Worm (Caenorhabditis elegans): ENCODE data around the gene T19C3.3.

The T19C3.3 gene

ce11 chrIII:614447-614846, at the start of gene T19C3.3:
T19C3.3 (minus strand) TSS chrIII:614547.
- TF ChIP-seq pes-1 (GFP tag; IDR thresholded peaks at IDR 0.05) (no peak), ama-1 (optimal IDR thresholded peaks at IDR 0.05) (no peak), hmg-4 (GFP tag; optimal IDR thresholded peaks at IDR 0.05) (no peak), hmbx-1 (tag; optimal IDR thresholded peaks at IDR 0.05) (no peak), aly-1 (tag; optimal IDR thresholded peaks at IDR 0.05) (no peak), tbx-11 (GFP tag; IDR thresholded peaks at IDR 0.05) (no peak), hnd-1 (tag; optimal IDR thresholded peaks at IDR 0.05) (no peak), tbx-37 (GFP tag; conservative IDR thresholded peaks at IDR 0.05) (no peak), B0310.2 (tag; optimal IDR thresholded peaks at IDR 0.05) (no peak), ceh-36 (tag; optimal IDR thresholded peaks at IDR 0.05) (no peak), sea-1 (GFP tag; conservative IDR thresholded peaks at IDR 0.05) (no peak), flt-1 (GFP tag; IDR thresholded peaks at IDR 0.05) (no peak), F13C5.2 (tag; optimal IDR thresholded peaks at IDR 0.05) (no peak), scrt-1 (GFP tag; IDR thresholded peaks at IDR 0.05) (no peak)

DNA sequence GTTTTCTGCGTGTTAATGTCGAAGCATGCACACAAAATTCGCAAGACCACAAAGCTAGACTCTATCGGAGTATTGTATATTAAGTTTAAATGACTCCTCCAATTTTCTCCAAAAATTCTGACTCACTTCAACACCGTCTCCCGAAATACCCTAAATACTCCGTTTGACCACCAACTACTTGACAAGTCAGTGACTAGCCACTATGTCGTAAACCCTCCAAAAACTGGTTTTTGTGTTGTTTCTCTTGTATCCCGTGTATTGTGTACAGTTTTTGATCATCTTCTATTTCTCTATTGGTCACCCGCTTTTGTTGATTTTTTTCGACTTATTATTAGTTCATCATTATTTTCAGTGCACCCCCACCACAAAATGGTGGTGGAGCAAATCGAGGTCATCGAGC, 44.0 kb upstream of the T19C3.3 start, which contains the start of gene C09F5.1:
C09F5.1 (plus strand) TSS at position 353 of the 400 bp plus-strand sequence.
- TF ChIP-seq pes-1 (GFP tag; IDR thresholded peaks at IDR 0.05), result no peak
- TF ChIP-seq ama-1 (optimal IDR thresholded peaks at IDR 0.05), result no peak
- TF ChIP-seq hmg-4 (GFP tag; optimal IDR thresholded peaks at IDR 0.05), result no peak
- TF ChIP-seq aly-1 (tag; optimal IDR thresholded peaks at IDR 0.05), result no peak
- no peak for TF ChIP-seq ets-7 (tag; optimal IDR thresholded peaks at IDR 0.05)
- no peak for TF ChIP-seq hmbx-1 (tag; optimal IDR thresholded peaks at IDR 0.05)
- no peak for TF ChIP-seq tra-4 (tag; optimal IDR thresholded peaks at IDR 0.05)
- TF ChIP-seq ceh-36 (tag; optimal IDR thresholded peaks at IDR 0.05), result no peak
- TF ChIP-seq tbx-11 (GFP tag; IDR thresholded peaks at IDR 0.05), result no peak
- no peak for TF ChIP-seq sea-1 (GFP tag; conservative IDR thresholded peaks at IDR 0.05)
- no peak for TF ChIP-seq tbx-37 (GFP tag; conservative IDR thresholded peaks at IDR 0.05)
- TF ChIP-seq scrt-1 (GFP tag; IDR thresholded peaks at IDR 0.05), result no peak
- no peak for TF ChIP-seq F13C5.2 (tag; optimal IDR thresholded peaks at IDR 0.05)
- TF ChIP-seq ceh-13 (GFP tag; optimal IDR thresholded peaks at IDR 0.05), result no peak
- no peak for TF ChIP-seq hnd-1 (tag; optimal IDR thresholded peaks at IDR 0.05)
- no peak for TF ChIP-seq flt-1 (GFP tag; IDR thresholded peaks at IDR 0.05)
- no peak for TF ChIP-seq B0310.2 (tag; optimal IDR thresholded peaks at IDR 0.05)

DNA sequence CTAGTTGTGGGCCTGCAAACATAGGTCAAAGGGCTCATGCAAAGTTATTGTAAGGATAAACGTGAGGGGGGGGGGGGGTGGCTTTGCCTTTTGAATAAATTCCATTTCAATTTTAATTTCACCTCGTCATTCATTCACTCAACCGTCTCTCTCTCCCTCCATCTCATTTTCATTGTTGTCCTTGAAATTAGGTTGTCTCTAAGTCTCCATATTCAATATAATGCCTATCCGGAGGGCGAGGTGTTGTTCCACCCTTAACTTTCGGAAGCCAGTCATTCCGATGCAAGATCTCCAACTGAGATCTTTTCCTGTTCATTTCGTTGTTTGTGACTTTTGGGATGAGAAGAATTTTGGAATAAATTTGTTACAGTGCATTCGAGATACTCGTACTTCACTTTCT, 42.9 kb upstream of the T19C3.3 start:
- TF ChIP-seq scrt-1 (GFP tag; IDR thresholded peaks at IDR 0.05), result no peak
- no peak for TF ChIP-seq tra-4 (tag; optimal IDR thresholded peaks at IDR 0.05)
- TF ChIP-seq ceh-36 (tag; optimal IDR thresholded peaks at IDR 0.05), result peak; percentile 20

DNA sequence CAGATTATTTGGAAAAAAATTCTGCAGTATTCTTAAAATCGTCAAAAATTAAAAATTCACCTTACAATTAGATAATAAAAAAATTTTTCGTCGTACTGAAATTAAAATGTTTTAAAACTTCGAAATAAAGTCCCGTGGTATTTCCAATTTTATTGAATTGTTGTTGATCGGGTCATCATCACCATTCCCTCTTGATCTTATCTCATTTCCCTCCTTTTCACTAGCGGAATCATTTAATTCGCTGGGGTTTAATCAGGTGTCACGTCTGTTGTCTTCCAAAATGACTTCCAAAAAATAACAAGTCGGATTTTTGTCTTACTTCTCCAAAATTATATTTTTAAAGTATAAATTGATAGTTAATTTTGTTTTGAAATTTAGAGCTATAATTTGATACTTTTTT, 42.3 kb upstream of the T19C3.3 start:
- TF ChIP-seq scrt-1 (GFP tag; IDR thresholded peaks at IDR 0.05), result no peak
- no peak for TF ChIP-seq hmg-4 (GFP tag; optimal IDR thresholded peaks at IDR 0.05)
- TF ChIP-seq ama-1 (optimal IDR thresholded peaks at IDR 0.05), result no peak
- no peak for TF ChIP-seq tbx-37 (GFP tag; conservative IDR thresholded peaks at IDR 0.05)
- no peak for TF ChIP-seq pes-1 (GFP tag; IDR thresholded peaks at IDR 0.05)
- TF ChIP-seq tra-4 (tag; optimal IDR thresholded peaks at IDR 0.05), result no peak

DNA sequence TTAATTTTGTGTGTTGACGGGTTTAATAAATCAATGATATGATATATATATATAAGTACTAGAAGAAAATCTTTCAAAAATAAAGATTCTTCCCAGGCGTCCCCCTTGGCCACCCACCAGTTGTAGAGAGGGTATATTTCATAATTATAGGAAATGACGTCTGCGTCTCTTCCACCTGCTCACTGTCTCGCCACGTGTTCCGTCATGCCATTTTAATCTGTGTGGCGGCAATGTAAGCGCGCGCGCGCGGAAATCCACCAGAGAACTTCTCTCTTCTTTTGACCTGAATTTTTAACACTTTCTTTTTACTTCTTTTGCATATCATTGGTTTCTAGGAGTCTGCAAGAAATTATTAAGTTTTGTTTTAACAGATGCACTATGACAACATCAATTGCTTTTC, 40.0 kb upstream of the T19C3.3 start:
- no peak for TF ChIP-seq aly-1 (tag; optimal IDR thresholded peaks at IDR 0.05)

- TF ChIP-seq pes-1 (GFP tag; IDR thresholded peaks at IDR 0.05) (no peak), tbx-11 (GFP tag; IDR thresholded peaks at IDR 0.05) (no peak), sea-1 (GFP tag; conservative IDR thresholded peaks at IDR 0.05) (no peak), tbx-37 (GFP tag; conservative IDR thresholded peaks at IDR 0.05) (no peak), hnd-1 (tag; optimal IDR thresholded peaks at IDR 0.05) (no peak), hmbx-1 (tag; optimal IDR thresholded peaks at IDR 0.05) (no peak), ama-1 (optimal IDR thresholded peaks at IDR 0.05) (no peak), flt-1 (GFP tag; IDR thresholded peaks at IDR 0.05) (no peak)
Observed at ce11 chrIII:651587-651986, 37.2 kb upstream of the T19C3.3 start.

DNA sequence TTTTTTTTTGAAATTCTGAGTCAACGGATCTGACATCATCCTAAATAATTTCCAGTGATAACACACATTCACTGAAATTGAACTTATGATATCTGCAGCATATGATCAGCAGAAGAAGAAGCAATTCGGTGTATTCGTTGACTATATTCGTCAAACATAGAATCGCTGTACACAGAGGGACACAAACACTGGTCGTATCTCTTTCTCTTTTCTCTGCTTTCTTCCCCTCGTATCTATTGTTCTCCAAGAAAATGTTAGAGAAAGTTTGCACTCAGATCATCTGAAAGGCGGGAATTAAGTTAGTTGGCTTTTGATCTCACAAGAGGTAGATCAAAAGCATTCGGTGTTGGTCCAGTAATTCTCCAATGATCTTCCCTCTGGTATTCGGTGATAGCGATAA, 36.2 kb upstream of the T19C3.3 start:
- no peak for TF ChIP-seq ceh-13 (GFP tag; optimal IDR thresholded peaks at IDR 0.05)
- no peak for TF ChIP-seq ceh-36 (tag; optimal IDR thresholded peaks at IDR 0.05)
- no peak for TF ChIP-seq hmbx-1 (tag; optimal IDR thresholded peaks at IDR 0.05)
- TF ChIP-seq hnd-1 (tag; optimal IDR thresholded peaks at IDR 0.05), result no peak
- no peak for TF ChIP-seq tra-4 (tag; optimal IDR thresholded peaks at IDR 0.05)
- no peak for TF ChIP-seq ets-7 (tag; optimal IDR thresholded peaks at IDR 0.05)
- TF ChIP-seq flt-1 (GFP tag; IDR thresholded peaks at IDR 0.05), result no peak
- TF ChIP-seq F13C5.2 (tag; optimal IDR thresholded peaks at IDR 0.05), result no peak
- TF ChIP-seq sea-1 (GFP tag; conservative IDR thresholded peaks at IDR 0.05), result no peak

ce11 chrIII:649935-650334, 35.6 kb upstream of the T19C3.3 start:
- no peak for TF ChIP-seq F13C5.2 (tag; optimal IDR thresholded peaks at IDR 0.05)
- TF ChIP-seq ceh-13 (GFP tag; optimal IDR thresholded peaks at IDR 0.05), result no peak
- no peak for TF ChIP-seq tbx-11 (GFP tag; IDR thresholded peaks at IDR 0.05)
- TF ChIP-seq sea-1 (GFP tag; conservative IDR thresholded peaks at IDR 0.05), result no peak
- TF ChIP-seq pes-1 (GFP tag; IDR thresholded peaks at IDR 0.05), result no peak
- no peak for TF ChIP-seq scrt-1 (GFP tag; IDR thresholded peaks at IDR 0.05)
- TF ChIP-seq hmbx-1 (tag; optimal IDR thresholded peaks at IDR 0.05), result no peak
- no peak for TF ChIP-seq aly-1 (tag; optimal IDR thresholded peaks at IDR 0.05)
- TF ChIP-seq B0310.2 (tag; optimal IDR thresholded peaks at IDR 0.05), result no peak

- TF ChIP-seq hmbx-1 (tag; optimal IDR thresholded peaks at IDR 0.05) (no peak), flt-1 (GFP tag; IDR thresholded peaks at IDR 0.05) (no peak), aly-1 (tag; optimal IDR thresholded peaks at IDR 0.05) (no peak), ceh-36 (tag; optimal IDR thresholded peaks at IDR 0.05) (no peak), ets-7 (tag; optimal IDR thresholded peaks at IDR 0.05) (no peak), sea-1 (GFP tag; conservative IDR thresholded peaks at IDR 0.05) (no peak), B0310.2 (tag; optimal IDR thresholded peaks at IDR 0.05) (no peak), tbx-11 (GFP tag; IDR thresholded peaks at IDR 0.05) (no peak)
Observed at ce11 chrIII:647248-647647, 32.9 kb upstream of the T19C3.3 start.
